Fruit fly (Drosophila melanogaster) Kc167 (cell line): ENCODE measurements around the gene CG10005.
"Not testable (repeated sequence)": the region's sequence is repeated elsewhere in the genome, so short reads cannot be mapped to it uniquely, and the experiment has no call there.

ENCODE experiments used
- Sin3A ChIP-seq: fragments of >200 bp; optimal IDR thresholded peaks from 2 replicates; lab custom pipeline; 2018; ENCODE audit warnings: missing external identifiers
- h ChIP-seq: fragments of >200 bp; optimal IDR thresholded peaks from 3 replicates; lab custom pipeline; 2018; ENCODE audit warnings: missing external identifiers
- insv ChIP-seq: fragments of >200 bp; optimal IDR thresholded peaks from 3 replicates; lab custom pipeline; 2018; ENCODE audit warnings: missing external identifiers
- psq ChIP-seq: fragments of >200 bp; optimal IDR thresholded peaks from 2 replicates; lab custom pipeline; 2017; ENCODE audit warnings: missing external identifiers
- ttk ChIP-seq: sonication (Bioruptor generic); optimal IDR thresholded peaks from 2 replicates; lab custom pipeline; 2017; ENCODE audit warnings: missing external identifiers

DNA sequence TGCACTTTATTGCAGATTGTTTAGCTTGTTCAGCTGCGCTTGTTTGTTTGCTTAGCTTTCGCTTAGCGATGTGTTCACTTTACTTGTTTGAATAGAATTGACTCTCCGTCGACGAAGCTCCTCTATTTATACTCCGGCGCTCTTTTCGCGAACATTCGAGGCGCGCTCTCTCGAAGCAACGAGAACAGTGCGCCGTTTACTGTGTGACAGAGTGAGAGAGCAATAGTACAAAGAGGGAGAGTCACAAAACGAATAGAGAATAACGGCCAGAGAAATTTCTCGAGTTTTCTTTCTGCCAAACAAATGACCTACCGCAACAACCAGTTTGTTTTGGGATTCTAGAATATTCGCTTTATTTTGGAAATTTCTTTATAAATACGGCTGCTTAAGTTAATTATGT, 20.6 kb downstream of the CG10005 start, which contains the start of gene Hsp70Aa:
- not testable (repeated sequence) for TF ChIP-seq h, ttk, psq, Sin3A, insv (lab: Kevin White, UChicago)
